Fruit fly (Drosophila melanogaster) whole organism, embryonic: ENCODE data around the gene CG17786.

Source experiments
- Antp ChIP-seq: fragments of 200-800 bp; sonication (Bioruptor generic); optimal IDR thresholded peaks from 3 replicates; lab custom pipeline; 2016; ENCODE audit warnings: missing biosample characterization, missing genetic modification characterization
- B-H2 ChIP-seq: fragments of 200-800 bp; sonication (Bioruptor generic); optimal IDR thresholded peaks from 2 replicates; lab custom pipeline; 2018; ENCODE audit warnings: missing biosample characterization, mild to moderate bottlenecking, missing genetic modification characterization
- CG12236 ChIP-seq: fragments of 200-800 bp; sonication (Bioruptor generic); optimal IDR thresholded peaks from 2 replicates; lab custom pipeline; 2016; ENCODE audit warnings: missing biosample characterization, missing genetic modification characterization
- CG12391 ChIP-seq: fragments of 200-800 bp; sonication (Bioruptor generic); optimal IDR thresholded peaks from 3 replicates; lab custom pipeline; 2018; ENCODE audit warnings: missing biosample characterization, mild to moderate bottlenecking, missing genetic modification characterization, moderate library complexity
- CG13296 ChIP-seq: fragments of 200-800 bp; sonication (Bioruptor generic); optimal IDR thresholded peaks from 3 replicates; lab custom pipeline; 2018; ENCODE audit warnings: missing biosample characterization, mild to moderate bottlenecking, missing genetic modification characterization
- CG14441 ChIP-seq: fragments of 200-800 bp; sonication (Bioruptor generic); IDR thresholded peaks from 2 replicates; pipeline ENCODE4 v1.3.6; 2022; ENCODE audit warnings: missing biosample characterization, missing genetic modification characterization
- CG15073 ChIP-seq: fragments of 200-800 bp; sonication (Bioruptor generic); optimal IDR thresholded peaks from 2 replicates; lab custom pipeline; 2016; ENCODE audit warnings: missing biosample characterization, missing genetic modification characterization
- CG15269 ChIP-seq: fragments of 200-800 bp; sonication (Bioruptor generic); optimal IDR thresholded peaks from 2 replicates; lab custom pipeline; 2018; ENCODE audit warnings: missing biosample characterization, mild to moderate bottlenecking, missing genetic modification characterization, moderate library complexity
- CG15514 ChIP-seq: fragments of 200-800 bp; sonication (Bioruptor generic); optimal IDR thresholded peaks from 3 replicates; lab custom pipeline; 2017; ENCODE audit warnings: missing biosample characterization, missing genetic modification characterization, mild to moderate bottlenecking, moderate library complexity, missing genetic modification reagents
- CG16779 ChIP-seq: fragments of 200-800 bp; sonication (Bioruptor generic); IDR thresholded peaks from 2 replicates; pipeline ENCODE4 v1.3.6; 2022; ENCODE audit warnings: missing biosample characterization, missing genetic modification characterization
- CG16813 ChIP-seq: fragments of 200-800 bp; sonication (Bioruptor generic); IDR thresholded peaks from 3 replicates; pipeline ENCODE4 v1.3.6; 2022; ENCODE audit warnings: missing biosample characterization, missing genetic modification characterization; ENCODE audit not compliant: partially characterized antibody
- CG1832 ChIP-seq: fragments of 200-800 bp; sonication (Bioruptor generic); optimal IDR thresholded peaks from 2 replicates; lab custom pipeline; 2017; ENCODE audit warnings: missing biosample characterization, mild to moderate bottlenecking, missing genetic modification characterization, inconsistent platforms
- CG3163 ChIP-seq: fragments of 200-800 bp; sonication (Bioruptor generic); optimal IDR thresholded peaks from 3 replicates; lab custom pipeline; 2016; ENCODE audit warnings: missing biosample characterization, missing genetic modification characterization
- CG32532 ChIP-seq: fragments of 200-800 bp; sonication (Bioruptor generic); IDR thresholded peaks from 2 replicates; pipeline ENCODE4 v1.3.6; 2022; ENCODE audit warnings: missing biosample characterization, missing genetic modification characterization
- CG42726 ChIP-seq: fragments of 200-800 bp; sonication (Bioruptor generic); IDR thresholded peaks from 2 replicates; pipeline ENCODE4 v1.3.6; 2022; ENCODE audit warnings: missing biosample characterization, missing genetic modification characterization; ENCODE audit not compliant: partially characterized antibody
- CG4328 ChIP-seq: fragments of 200-800 bp; sonication (Bioruptor generic); optimal IDR thresholded peaks from 3 replicates; lab custom pipeline; 2017; ENCODE audit warnings: missing biosample characterization, missing genetic modification reagents, missing genetic modification characterization
- CG4424 ChIP-seq: fragments of 200-800 bp; sonication (Bioruptor generic); optimal IDR thresholded peaks from 3 replicates; lab custom pipeline; 2016; ENCODE audit warnings: missing biosample characterization, missing genetic modification characterization
- CG7987 ChIP-seq: fragments of 200-800 bp; sonication (Bioruptor generic); optimal IDR thresholded peaks from 2 replicates; lab custom pipeline; 2018; ENCODE audit warnings: missing biosample characterization, mild to moderate bottlenecking, missing genetic modification characterization, moderate library complexity
- CG9215 ChIP-seq: fragments of 200-800 bp; sonication (Bioruptor generic); IDR thresholded peaks from 2 replicates; pipeline ENCODE4 v1.3.6; 2022; ENCODE audit warnings: missing biosample characterization, missing genetic modification characterization
- CG9932 ChIP-seq: fragments of 200-800 bp; sonication (Bioruptor generic); IDR thresholded peaks from 2 replicates; pipeline ENCODE4 v1.3.6; 2022; ENCODE audit warnings: missing biosample characterization, missing genetic modification characterization
- CHES-1-like ChIP-seq: fragments of 200-800 bp; sonication (Bioruptor generic); optimal IDR thresholded peaks from 2 replicates; lab custom pipeline; 2016; ENCODE audit warnings: missing biosample characterization, missing genetic modification characterization
- Deaf1 ChIP-seq: fragments of 200-800 bp; optimal IDR thresholded peaks from 3 replicates; lab custom pipeline; 2019; ENCODE audit warnings: missing biosample characterization, mild to moderate bottlenecking, missing genetic modification characterization, moderate library complexity
- Dp ChIP-seq: fragments of 200-800 bp; sonication (Bioruptor generic); optimal IDR thresholded peaks from 2 replicates; lab custom pipeline; 2018; ENCODE audit warnings: missing biosample characterization, mild to moderate bottlenecking, missing genetic modification characterization, moderate library complexity
- Drgx ChIP-seq: fragments of 200-800 bp; sonication (Bioruptor generic); IDR thresholded peaks from 2 replicates; pipeline ENCODE4 v1.3.6; 2022; ENCODE audit warnings: missing biosample characterization, missing genetic modification characterization
- Fer1 ChIP-seq: fragments of 200-800 bp; sonication (Bioruptor generic); optimal IDR thresholded peaks from 2 replicates; lab custom pipeline; 2017; ENCODE audit warnings: missing biosample characterization, mild to moderate bottlenecking, missing genetic modification characterization
- Hmr ChIP-seq: fragments of 200-800 bp; sonication (Bioruptor generic); optimal IDR thresholded peaks from 3 replicates; lab custom pipeline; 2017; ENCODE audit warnings: mild to moderate bottlenecking, missing biosample characterization, missing genetic modification reagents, missing genetic modification characterization
- Rx ChIP-seq: fragments of 200-800 bp; sonication (Bioruptor generic); IDR thresholded peaks from 2 replicates; pipeline ENCODE4 v1.3.6; 2022; ENCODE audit warnings: missing biosample characterization, missing genetic modification characterization
- Six4 ChIP-seq: fragments of 200-800 bp; sonication (Bioruptor generic); optimal IDR thresholded peaks from 2 replicates; lab custom pipeline; 2016; ENCODE audit warnings: missing biosample characterization, missing genetic modification characterization
- amos ChIP-seq: fragments of 200-800 bp; sonication (Bioruptor generic); IDR thresholded peaks from 2 replicates; pipeline ENCODE4 v1.3.6; 2022; ENCODE audit warnings: missing biosample characterization, missing genetic modification characterization; ENCODE audit not compliant: partially characterized antibody
- cad ChIP-seq: fragments of >200 bp; optimal IDR thresholded peaks from 2 replicates; lab custom pipeline; 2017; ENCODE audit warnings: missing biosample characterization, missing genetic modification characterization
- cg ChIP-seq: fragments of 200-800 bp; sonication (Bioruptor generic); optimal IDR thresholded peaks from 3 replicates; lab custom pipeline; 2019; ENCODE audit warnings: missing biosample characterization, mild to moderate bottlenecking, missing genetic modification characterization, moderate library complexity
- chinmo ChIP-seq: fragments of 200-800 bp; sonication (Bioruptor generic); IDR thresholded peaks from 4 replicates; pipeline ENCODE4 v1.3.6; 2022; ENCODE audit warnings: missing biosample characterization, missing genetic modification characterization; ENCODE audit not compliant: partially characterized antibody
- chm ChIP-seq: fragments of 200-800 bp; sonication (Bioruptor generic); IDR thresholded peaks from 2 replicates; pipeline ENCODE4 v1.3.6; 2022; ENCODE audit warnings: missing biosample characterization, missing genetic modification characterization
- cwo ChIP-seq: fragments of 200-800 bp; sonication (Bioruptor generic); optimal IDR thresholded peaks from 3 replicates; lab custom pipeline; 2017; ENCODE audit warnings: missing biosample characterization, missing genetic modification characterization, mild to moderate bottlenecking, moderate library complexity, missing genetic modification reagents
- en ChIP-seq: fragments of 200-800 bp; sonication (Bioruptor generic); optimal IDR thresholded peaks from 2 replicates; lab custom pipeline; 2016; ENCODE audit warnings: missing biosample characterization, missing genetic modification characterization
- gt ChIP-seq: fragments of 200-800 bp; sonication (Bioruptor generic); IDR thresholded peaks from 2 replicates; pipeline ENCODE4 v1.3.6; 2022; ENCODE audit warnings: missing biosample characterization, missing genetic modification characterization
- h ChIP-seq: fragments of >200 bp; optimal IDR thresholded peaks from 2 replicates; lab custom pipeline; 2017
- knrl ChIP-seq: fragments of 200-800 bp; sonication (Bioruptor generic); IDR thresholded peaks from 3 replicates; pipeline ENCODE4 v1.3.6; 2022; ENCODE audit warnings: missing biosample characterization, missing genetic modification characterization; ENCODE audit not compliant: partially characterized antibody
- mirr ChIP-seq: fragments of 200-800 bp; sonication (Bioruptor generic); optimal IDR thresholded peaks from 3 replicates; lab custom pipeline; 2018; ENCODE audit warnings: missing biosample characterization, mild to moderate bottlenecking, missing genetic modification characterization
- oc ChIP-seq: fragments of 200-800 bp; sonication (Bioruptor generic); optimal IDR thresholded peaks from 2 replicates; lab custom pipeline; 2018; ENCODE audit warnings: missing biosample characterization, mild to moderate bottlenecking, missing genetic modification characterization, moderate library complexity
- odd ChIP-seq: fragments of 200-800 bp; sonication (Bioruptor generic); optimal IDR thresholded peaks from 2 replicates; lab custom pipeline; 2017; ENCODE audit warnings: missing biosample characterization, mild to moderate bottlenecking, missing genetic modification characterization
- onecut ChIP-seq: fragments of 200-800 bp; sonication (Bioruptor generic); IDR thresholded peaks from 2 replicates; pipeline ENCODE4 v1.3.6; 2022; ENCODE audit warnings: missing biosample characterization, missing genetic modification characterization
- pan ChIP-seq, 4 experiments: fragments of >200 bp in 3 of 4; fragments of 200-800 bp in 1 of 4; sonication (Bioruptor generic) in 1 of 4; optimal IDR thresholded peaks in 3 of 4; IDR thresholded peaks in 1 of 4; 2 replicates each; pipeline versions ENCODE4 v1.3.6 to Lab custom; 2017 to 2022; ENCODE audit warnings: missing biosample characterization in 2 of 4, missing genetic modification characterization in 2 of 4, mixed read lengths in 1 of 4
- pb ChIP-seq: fragments of 200-800 bp; sonication (Bioruptor generic); optimal IDR thresholded peaks from 3 replicates; lab custom pipeline; 2016; ENCODE audit warnings: missing biosample characterization, missing genetic modification characterization
- phol ChIP-seq: fragments of 200-800 bp; sonication (Bioruptor generic); optimal IDR thresholded peaks from 3 replicates; lab custom pipeline; 2018; ENCODE audit warnings: missing biosample characterization, mild to moderate bottlenecking, missing genetic modification characterization, moderate library complexity
- pros ChIP-seq: fragments of 200-800 bp; sonication (Bioruptor generic); optimal IDR thresholded peaks from 3 replicates; lab custom pipeline; 2019; ENCODE audit warnings: missing biosample characterization, mild to moderate bottlenecking, missing genetic modification characterization, moderate library complexity
- so ChIP-seq: fragments of 200-800 bp; sonication (Bioruptor generic); IDR thresholded peaks from 3 replicates; pipeline ENCODE4 v1.3.6; 2022; ENCODE audit warnings: missing biosample characterization, missing genetic modification characterization
- sr ChIP-seq: fragments of 200-800 bp; sonication (Bioruptor generic); IDR thresholded peaks from 3 replicates; pipeline ENCODE4 v1.3.6; 2022; ENCODE audit warnings: missing biosample characterization, missing genetic modification characterization
- toy ChIP-seq: fragments of 200-800 bp; sonication (Bioruptor generic); IDR thresholded peaks from 2 replicates; pipeline ENCODE4 v1.3.6; 2022; ENCODE audit warnings: missing biosample characterization, missing genetic modification characterization
- vvl ChIP-seq: fragments of 200-800 bp; sonication (Bioruptor generic); IDR thresholded peaks from 2 replicates; pipeline ENCODE4 v1.3.6; 2022; ENCODE audit warnings: missing biosample characterization, missing genetic modification characterization

The CG17786 gene

DNA sequence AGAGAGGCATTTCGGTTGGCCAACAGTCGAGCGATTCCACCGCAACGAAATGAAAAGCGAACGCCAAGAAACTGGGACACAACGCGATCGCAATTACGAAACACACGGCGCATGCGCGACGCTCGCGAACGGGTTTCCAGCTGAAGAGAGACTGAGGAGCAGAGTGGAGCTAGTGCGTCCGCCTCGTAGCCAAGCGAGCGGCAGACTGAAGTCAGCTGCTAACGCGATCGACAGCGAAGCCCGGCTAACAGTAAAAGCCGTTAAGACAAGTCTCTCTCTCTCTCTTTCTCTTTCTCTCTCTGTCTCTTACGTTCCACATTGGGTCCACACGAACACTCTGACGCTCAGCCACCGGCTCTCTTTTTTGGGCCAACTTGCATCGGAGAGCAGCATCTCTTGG lies at the start of gene CG17786 (continued):
- TF ChIP-seq CG12391 (tag; lab: Kevin White, UChicago): peak; percentile 0
- TF ChIP-seq CG15073 (GFP tag; lab: Kevin White, UChicago): no peak
- peak; percentile 54 for TF ChIP-seq CG1832 (GFP tag; lab: Kevin White, UChicago)
- no peak for TF ChIP-seq Dp (GFP tag; lab: Kevin White, UChicago)
- TF ChIP-seq odd: peak; percentile 33
- TF ChIP-seq Hmr (GFP tag; lab: Kevin White, UChicago): peak; percentile 8
- TF ChIP-seq en (GFP tag; lab: Kevin White, UChicago): no peak
- TF ChIP-seq onecut (GFP tag; lab: Robert Waterston, UW): 0 out of 2 replicates have a peak, but pooled peaks have one; percentile 19
- peak; percentile 55; the same call in 1 of the 2 replicates for TF ChIP-seq Drgx (GFP tag; lab: Robert Waterston, UW)
- TF ChIP-seq CG15514 (GFP tag; lab: Kevin White, UChicago): peak; percentile 30
- peak; percentile 62; the same call in 1 of the 2 replicates for TF ChIP-seq vvl (GFP tag; lab: Robert Waterston, UW)
- TF ChIP-seq pb (GFP tag; lab: Kevin White, UChicago): no peak
- 0 out of 3 replicates have a peak, but pooled peaks have one; percentile 25 for TF ChIP-seq knrl (GFP tag; lab: Robert Waterston, UW)
- TF ChIP-seq Antp (GFP tag; lab: Kevin White, UChicago): peak; percentile 13
- 0 out of 3 replicates have a peak, but pooled peaks have one; percentile 22 for TF ChIP-seq sr (GFP tag; lab: Robert Waterston, UW)
- 0 out of 2 replicates have a peak, but pooled peaks have one; percentile 18 for TF ChIP-seq CG32532 (GFP tag; lab: Robert Waterston, UW)
- 0 out of 2 replicates have a peak, but pooled peaks have one; percentile 19 for TF ChIP-seq CG9932
- peak; percentile 64 for TF ChIP-seq Deaf1 (tag; lab: Kevin White, UChicago)
- no peak for TF ChIP-seq CG7987 (GFP tag; lab: Kevin White, UChicago)
- peak; percentile 56 for TF ChIP-seq chm
- TF ChIP-seq cwo (GFP tag; lab: Kevin White, UChicago): peak; percentile 2
- TF ChIP-seq CG4424 (GFP tag; lab: Kevin White, UChicago): no peak
- no peak for TF ChIP-seq CG14441 (GFP tag; lab: Robert Waterston, UW)
- peak; percentile 89; the same call in 3 of the 4 replicates for TF ChIP-seq chinmo (GFP tag; lab: Robert Waterston, UW)
- TF ChIP-seq CG16779 (GFP tag; lab: Robert Waterston, UW): no peak
- TF ChIP-seq Fer1 (GFP tag; lab: Kevin White, UChicago): peak; percentile 28
- peak; percentile 26; the same call in 1 of the 2 replicates for TF ChIP-seq CG42726 (GFP tag; lab: Robert Waterston, UW)
- TF ChIP-seq amos (GFP tag; lab: Robert Waterston, UW): peak; percentile 27; the same call in 1 of the 2 replicates
- TF ChIP-seq CG3163 (GFP tag; lab: Kevin White, UChicago): peak; percentile 48
- TF ChIP-seq cg (GFP tag; lab: Kevin White, UChicago): no peak
- peak; percentile 25 for TF ChIP-seq pros
- TF ChIP-seq CG9215: no peak
- TF ChIP-seq oc: peak; percentile 42

DNA sequence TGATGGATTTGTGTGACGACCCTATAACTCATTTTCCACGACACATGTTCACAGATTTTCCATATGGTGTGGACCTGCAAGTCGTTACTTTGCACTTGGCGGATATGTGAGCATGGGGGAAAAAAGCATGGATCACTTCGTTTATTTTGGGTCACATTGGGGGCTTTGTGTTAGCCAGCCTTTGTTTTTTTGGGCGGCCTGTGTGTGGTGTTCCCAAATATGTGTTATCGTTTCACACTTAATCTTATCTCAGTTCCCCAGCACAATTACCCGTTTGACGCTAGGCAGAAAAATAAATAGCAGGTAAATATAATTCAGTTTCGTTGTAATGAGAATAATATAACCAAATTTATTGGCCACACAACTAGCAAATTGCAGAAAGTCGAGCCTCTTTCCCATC lies 49.8 kb upstream of the CG17786 start:
- TF ChIP-seq CG13296 (GFP tag; lab: Kevin White, UChicago): peak; percentile 17
- TF ChIP-seq phol (tag; lab: Kevin White, UChicago): no peak
- TF ChIP-seq Six4: no peak
- TF ChIP-seq cad (GFP tag; lab: Kevin White, UChicago): no peak
- no peak for TF ChIP-seq pb (GFP tag; lab: Kevin White, UChicago)
- TF ChIP-seq h (lab: Kevin White, UChicago): no peak
- no peak for TF ChIP-seq CG12236 (GFP tag; lab: Kevin White, UChicago)
- peak; percentile 37 for TF ChIP-seq mirr (GFP tag; lab: Kevin White, UChicago)
- no peak for TF ChIP-seq B-H2 (GFP tag; lab: Kevin White, UChicago)
- no peak for TF ChIP-seq toy (GFP tag; lab: Robert Waterston, UW)
- no peak for TF ChIP-seq CG4328 (GFP tag; lab: Kevin White, UChicago)
- no peak for TF ChIP-seq Rx
- TF ChIP-seq CHES-1-like (GFP tag; lab: Kevin White, UChicago): no peak
- no peak for TF ChIP-seq pan (optimal IDR thresholded peaks at IDR 0.05; lab: Kevin White, UChicago)
- TF ChIP-seq pan (GFP tag; optimal IDR thresholded peaks at IDR 0.05 in 1 of 2, IDR thresholded peaks at IDR 0.05 in 1 of 2): no peak
- TF ChIP-seq so (GFP tag; lab: Robert Waterston, UW): no peak
- no peak for TF ChIP-seq gt (GFP tag; lab: Robert Waterston, UW)
- TF ChIP-seq CG16813: no peak
- peak; percentile 1 for TF ChIP-seq CG15269
